Fruit fly (Drosophila melanogaster): ENCODE results near the gene CG16711.

CG16711 gene

dm6 chr3L:9723108-9723507 is 19.0 kb downstream of the CG16711 start, which contains the start of the genes nbs and defl (continued):
- TF ChIP-seq CG9437 (GFP tag; optimal IDR thresholded peaks at IDR 0.05) = peak; percentile 38
- TF ChIP-seq aop (GFP tag; IDR thresholded peaks at IDR 0.05) = no peak
- peak; percentile 72 for TF ChIP-seq E2f1 (GFP tag; IDR thresholded peaks at IDR 0.05)
- peak; percentile 54; the same call in 2 of the 3 replicates for TF ChIP-seq CG2889 (GFP tag; IDR thresholded peaks at IDR 0.05)
- TF ChIP-seq slou (GFP tag; optimal IDR thresholded peaks at IDR 0.05) = peak; percentile 67
- peak; percentile 48 for TF ChIP-seq Ets97D (GFP tag; optimal IDR thresholded peaks at IDR 0.05)
- no peak for TF ChIP-seq CG6813 (GFP tag; optimal IDR thresholded peaks at IDR 0.05)
- no peak for TF ChIP-seq Gsc (GFP tag; IDR thresholded peaks at IDR 0.05)
- TF ChIP-seq fru (optimal IDR thresholded peaks at IDR 0.05) = no peak
- TF ChIP-seq CG8924 (tag; optimal IDR thresholded peaks at IDR 0.05) = peak; percentile 59
- peak; percentile 62 for TF ChIP-seq Mad (GFP tag; optimal IDR thresholded peaks at IDR 0.05)
- TF ChIP-seq gce (GFP tag; IDR thresholded peaks at IDR 0.05) = no peak
- peak; percentile 61; the same call in 3 of the 4 replicates for TF ChIP-seq Gug (GFP tag; IDR thresholded peaks at IDR 0.05)
- peak; percentile 82 for TF ChIP-seq lilli (GFP tag; optimal IDR thresholded peaks at IDR 0.05)
- TF ChIP-seq Antp (GFP tag; optimal IDR thresholded peaks at IDR 0.05) = peak; percentile 48
- TF ChIP-seq dati (GFP tag; IDR thresholded peaks at IDR 0.05) = no peak
- no peak for TF ChIP-seq NK7.1 (GFP tag; optimal IDR thresholded peaks at IDR 0.05)
- peak; percentile 65 for TF ChIP-seq CG8765 (GFP tag; IDR thresholded peaks at IDR 0.05)
- TF ChIP-seq unc-4 (GFP tag; IDR thresholded peaks at IDR 0.05; ENCODE audit: partially characterized antibody) = peak; percentile 63; the same call in 1 of the 2 replicates
- TF ChIP-seq Chrac-16 (GFP tag; optimal IDR thresholded peaks at IDR 0.05) = peak; percentile 70
- TF ChIP-seq CG11696 (GFP tag; IDR thresholded peaks at IDR 0.05) = no peak
- no peak for TF ChIP-seq gt (GFP tag; IDR thresholded peaks at IDR 0.05)
- peak; percentile 69 for TF ChIP-seq CG12155 (GFP tag; optimal IDR thresholded peaks at IDR 0.05)
- TF ChIP-seq Dip2 (GFP tag; IDR thresholded peaks at IDR 0.05) = no peak
- TF ChIP-seq CG18764 (GFP tag; optimal IDR thresholded peaks at IDR 0.05) = peak; percentile 57
- peak; percentile 50 for TF ChIP-seq Sry-δ (GFP tag; optimal IDR thresholded peaks at IDR 0.05)
- TF ChIP-seq Elba2 (GFP tag; optimal IDR thresholded peaks at IDR 0.05) = no peak
- peak; percentile 60 for TF ChIP-seq Max (GFP tag; optimal IDR thresholded peaks at IDR 0.05)
- peak; percentile 72 for TF ChIP-seq Hr3 (GFP tag; optimal IDR thresholded peaks at IDR 0.05)
- peak; percentile 60 for TF ChIP-seq E2f2 (GFP tag; IDR thresholded peaks at IDR 0.05)
- TF ChIP-seq lmd (GFP tag; IDR thresholded peaks at IDR 0.05) = peak; percentile 83
- no peak for TF ChIP-seq CG31365 (tag; optimal IDR thresholded peaks at IDR 0.05)
- TF ChIP-seq CG3995 (GFP tag; optimal IDR thresholded peaks at IDR 0.05) = peak; percentile 96
- TF ChIP-seq CG17385 (GFP tag; optimal IDR thresholded peaks at IDR 0.05) = peak; percentile 94
- peak; percentile 56 for TF ChIP-seq emc (GFP tag; optimal IDR thresholded peaks at IDR 0.05)
- TF ChIP-seq sens-2 (GFP tag; IDR thresholded peaks at IDR 0.05) = no peak
- TF ChIP-seq Atf-2 (GFP tag; optimal IDR thresholded peaks at IDR 0.05) = peak; percentile 63
- TF ChIP-seq phol (tag; optimal IDR thresholded peaks at IDR 0.05) = peak; percentile 70
- TF ChIP-seq ase (GFP tag; IDR thresholded peaks at IDR 0.05) = peak; percentile 62; the same call in 2 of the 3 replicates
- peak; percentile 68 for TF ChIP-seq CG6689 (GFP tag; IDR thresholded peaks at IDR 0.05)
- TF ChIP-seq Abd-B (GFP tag; optimal IDR thresholded peaks at IDR 0.05) = peak; percentile 58
- TF ChIP-seq kay (GFP tag; optimal IDR thresholded peaks at IDR 0.05) = peak; percentile 35
- peak; percentile 40 for TF ChIP-seq CG3838 (GFP tag; optimal IDR thresholded peaks at IDR 0.05)
- TF ChIP-seq kah (GFP tag; optimal IDR thresholded peaks at IDR 0.05) = no peak
- no peak for TF ChIP-seq eve (GFP tag; optimal IDR thresholded peaks at IDR 0.05)
- 0 out of 2 replicates have a peak, but pooled peaks have one; percentile 14 for TF ChIP-seq CG17328 (GFP tag; IDR thresholded peaks at IDR 0.05)
- peak; percentile 55 for TF ChIP-seq CG4820 (GFP tag; optimal IDR thresholded peaks at IDR 0.05)
- TF ChIP-seq Asciz (GFP tag; optimal IDR thresholded peaks at IDR 0.05) = no peak
- no peak for TF ChIP-seq CG16779 (GFP tag; IDR thresholded peaks at IDR 0.05)
- no peak for TF ChIP-seq Doc2 (GFP tag; IDR thresholded peaks at IDR 0.05)
- no peak for TF ChIP-seq Hey (tag; optimal IDR thresholded peaks at IDR 0.05)
- TF ChIP-seq her (GFP tag; optimal IDR thresholded peaks at IDR 0.05) = no peak
- TF ChIP-seq CG15601 (tag; optimal IDR thresholded peaks at IDR 0.05) = no peak

Measured in whole organism, embryonic.